Worm (Caenorhabditis elegans): ENCODE results near the gene mca-3.

ce11 chrIV:3165365-3165764 lies 32.4 kb upstream of the mca-3 start:
- TF ChIP-seq zfh-2 (GFP tag; conservative IDR thresholded peaks at IDR 0.05) (no peak), cebp-1 (GFP tag; IDR thresholded peaks at IDR 0.05) (no peak), cebp-1 (tag; optimal IDR thresholded peaks at IDR 0.05) (no peak), nhr-80 (tag; optimal IDR thresholded peaks at IDR 0.05) (no peak)
